Worm (Caenorhabditis elegans): ENCODE data around the gene fbl-1.

The fbl-1 gene

DNA sequence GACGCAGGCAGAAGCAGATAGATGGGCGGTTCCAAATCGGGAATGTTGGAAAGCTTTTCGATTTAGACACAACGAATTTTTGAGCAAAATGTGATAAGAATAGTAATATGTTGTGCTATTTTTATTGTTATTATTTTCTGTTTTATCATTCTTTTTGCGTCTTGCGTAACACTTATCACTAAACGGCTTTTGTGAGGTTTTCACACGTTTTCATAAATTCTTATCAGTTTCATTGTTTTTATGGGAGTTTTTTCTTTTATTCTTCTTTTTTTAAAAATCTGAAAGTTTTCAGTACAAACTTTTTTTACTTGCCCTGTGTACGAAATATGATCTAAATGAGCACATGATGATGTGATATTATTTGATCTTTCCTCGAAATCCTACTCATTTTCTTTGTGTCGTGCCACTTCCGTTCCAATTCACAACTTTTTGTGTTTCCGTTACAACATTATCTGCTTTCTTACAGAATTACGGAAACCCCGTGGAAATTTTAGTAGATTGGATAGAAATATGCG, at the start of gene fbl-1:
Gene fbl-1, plus strand, starts transcription at position 465 of the 515 bp plus-strand sequence.
- TF ChIP-seq sdz-38 (tag; optimal IDR thresholded peaks at IDR 0.05) (no peak), snpc-4 (GFP tag; optimal IDR thresholded peaks at IDR 0.05) (no peak), snpc-4 (tag; optimal IDR thresholded peaks at IDR 0.05) (no peak), let-526 (GFP tag; IDR thresholded peaks at IDR 0.05) (no peak), nhr-80 (tag; optimal IDR thresholded peaks at IDR 0.05) (peak; percentile 47)

- TF ChIP-seq B0035.1 (tag; optimal IDR thresholded peaks at IDR 0.05) = no peak
- no peak for TF ChIP-seq Y53F4B.3 (GFP tag; IDR thresholded peaks at IDR 0.05)
- no peak for TF ChIP-seq madf-3 (GFP tag; IDR thresholded peaks at IDR 0.05)
- TF ChIP-seq lin-40 (tag; optimal IDR thresholded peaks at IDR 0.05) = no peak
- TF ChIP-seq efl-1 (GFP tag; optimal IDR thresholded peaks at IDR 0.05) = no peak
- no peak for TF ChIP-seq hlh-26 (GFP tag; conservative IDR thresholded peaks at IDR 0.05)
- TF ChIP-seq sea-2 (GFP tag; IDR thresholded peaks at IDR 0.05) = no peak
- no peak for TF ChIP-seq Y53G8AR.9 (GFP tag; conservative IDR thresholded peaks at IDR 0.05)
- no peak for TF ChIP-seq egl-44 (GFP tag; IDR thresholded peaks at IDR 0.05)
- TF ChIP-seq ama-1 (optimal IDR thresholded peaks at IDR 0.05) = no peak
- no peak for TF ChIP-seq ama-1 (GFP tag; optimal IDR thresholded peaks at IDR 0.05)
- no peak for TF ChIP-seq attf-5 (GFP tag; optimal IDR thresholded peaks at IDR 0.05)
- no peak for TF ChIP-seq F23B12.7 (tag; optimal IDR thresholded peaks at IDR 0.05; ENCODE audit: insufficient read depth)
- TF ChIP-seq madf-6 (GFP tag; IDR thresholded peaks at IDR 0.05) = no peak
- TF ChIP-seq nfya-2 (GFP tag; IDR thresholded peaks at IDR 0.05) = no peak
- TF ChIP-seq ztf-25 (GFP tag; IDR thresholded peaks at IDR 0.05) = no peak
- no peak for TF ChIP-seq nhr-179 (tag; optimal IDR thresholded peaks at IDR 0.05)
- no peak for TF ChIP-seq nfya-1 (tag; optimal IDR thresholded peaks at IDR 0.05; ENCODE audit: borderline replicate concordance, insufficient read depth)
- TF ChIP-seq cebp-2 (GFP tag; IDR thresholded peaks at IDR 0.05) = no peak
- no peak for TF ChIP-seq tbx-9 (tag; optimal IDR thresholded peaks at IDR 0.05; ENCODE audit: borderline replicate concordance)
- TF ChIP-seq F52B5.7 (tag; optimal IDR thresholded peaks at IDR 0.05) = no peak
Observed at ce11 chrIV:9496306-9496705, 44.3 kb upstream of the fbl-1 start, which contains the start of gene sru-3. TSS of gene sru-3 (plus strand) at chrIV:9496606.

- no peak for TF ChIP-seq ets-4 (GFP tag; optimal IDR thresholded peaks at IDR 0.05)
Observed at ce11 chrIV:9498088-9498487, 42.5 kb upstream of the fbl-1 start, which contains the start of gene sru-4. TSS of gene sru-4 (plus strand) at chrIV:9498388.

DNA sequence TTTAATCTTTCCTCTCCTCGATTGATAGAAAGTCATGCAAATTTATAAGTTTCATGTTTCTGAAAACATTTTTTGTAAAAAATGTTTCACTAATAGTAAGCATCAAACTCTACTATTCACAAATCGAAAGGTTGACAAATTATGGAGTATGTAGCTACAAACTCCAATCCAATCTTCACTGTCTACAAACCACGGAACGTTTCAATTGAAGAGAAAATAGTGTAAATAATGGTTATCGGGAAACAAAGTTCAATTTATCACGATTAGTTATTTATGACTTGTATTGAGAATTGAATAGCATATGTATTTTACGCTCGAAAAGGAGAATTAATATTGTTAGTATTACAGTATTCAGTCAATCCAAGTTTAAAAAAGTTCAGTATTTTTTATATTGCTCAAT, 41.0 kb upstream of the fbl-1 start:
- TF ChIP-seq ztf-3 (GFP tag; optimal IDR thresholded peaks at IDR 0.05) (no peak), mes-4 (tag; optimal IDR thresholded peaks at IDR 0.05) (no peak), ztf-26 (tag; optimal IDR thresholded peaks at IDR 0.05) (no peak), ceh-100 (GFP tag; IDR thresholded peaks at IDR 0.05) (no peak), rcor-1 (GFP tag; IDR thresholded peaks at IDR 0.05) (no peak), F22D6.2 (tag; optimal IDR thresholded peaks at IDR 0.05) (no peak), ekl-4 (GFP tag; IDR thresholded peaks at IDR 0.05) (no peak), snpc-3.4 (tag; optimal IDR thresholded peaks at IDR 0.05) (no peak), snpc-1.1 (tag; optimal IDR thresholded peaks at IDR 0.05; ENCODE audit: insufficient read depth) (no peak), nhr-80 (tag; optimal IDR thresholded peaks at IDR 0.05) (no peak)
